Worm (Caenorhabditis elegans): Measurements from ENCODE around the gene F15E6.9.
A peak's percentile ranks its signal among the peaks of the same experiment; 100 is the strongest.
"Not testable (repeated sequence)": the region's sequence is repeated elsewhere in the genome, so short reads cannot be mapped to it uniquely, and the experiment has no call there.

Gene F15E6.9

DNA sequence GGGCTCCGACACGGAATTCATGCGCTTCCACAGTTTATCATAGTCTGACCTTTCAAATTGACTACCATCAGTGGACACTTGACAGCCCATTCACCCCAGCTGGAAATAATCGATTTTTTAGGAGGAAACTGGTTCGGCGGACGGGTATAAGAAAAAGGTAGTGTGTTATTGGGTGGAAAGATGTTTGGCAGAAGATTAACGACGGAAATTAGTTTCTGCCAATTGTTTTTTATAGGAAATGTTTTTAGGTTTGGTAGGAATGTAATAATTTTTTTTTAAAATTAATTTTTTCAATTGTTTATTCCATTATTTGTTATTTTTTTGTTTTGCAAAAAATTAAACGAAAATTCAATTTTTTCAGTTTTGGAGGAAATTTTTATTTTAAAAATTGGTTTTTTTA is at the start of gene F15E6.9:
F15E6.9 (minus strand) TSS at position 101 of the 400 bp plus-strand sequence.
- TF ChIP-seq T22C8.4 (GFP tag; IDR thresholded peaks at IDR 0.05) = no peak
- TF ChIP-seq flt-1 (GFP tag; IDR thresholded peaks at IDR 0.05) = no peak
- TF ChIP-seq ref-1 (GFP tag; conservative IDR thresholded peaks at IDR 0.05) = no peak
- no peak for TF ChIP-seq cog-1 (tag; optimal IDR thresholded peaks at IDR 0.05)
- TF ChIP-seq med-1 (GFP tag; optimal IDR thresholded peaks at IDR 0.05; ENCODE audit: insufficient read depth) = no peak
- TF ChIP-seq ztf-29 (GFP tag; IDR thresholded peaks at IDR 0.05) = no peak
- TF ChIP-seq tab-1 (GFP tag; IDR thresholded peaks at IDR 0.05) = no peak
- TF ChIP-seq ztf-23 (GFP tag; IDR thresholded peaks at IDR 0.05) = no peak
- no peak for TF ChIP-seq klf-2 (GFP tag; conservative IDR thresholded peaks at IDR 0.05)

ce11 chrIV:4348146-4348545 is 49.3 kb upstream of the F15E6.9 start, which contains the start of gene W03B1.5:
TSS of gene W03B1.5 (plus strand) at chrIV:4348446.
- TF ChIP-seq ztf-23 (GFP tag; IDR thresholded peaks at IDR 0.05); ztf-29 (GFP tag; IDR thresholded peaks at IDR 0.05); cog-1 (tag; optimal IDR thresholded peaks at IDR 0.05): not testable (repeated sequence)

DNA sequence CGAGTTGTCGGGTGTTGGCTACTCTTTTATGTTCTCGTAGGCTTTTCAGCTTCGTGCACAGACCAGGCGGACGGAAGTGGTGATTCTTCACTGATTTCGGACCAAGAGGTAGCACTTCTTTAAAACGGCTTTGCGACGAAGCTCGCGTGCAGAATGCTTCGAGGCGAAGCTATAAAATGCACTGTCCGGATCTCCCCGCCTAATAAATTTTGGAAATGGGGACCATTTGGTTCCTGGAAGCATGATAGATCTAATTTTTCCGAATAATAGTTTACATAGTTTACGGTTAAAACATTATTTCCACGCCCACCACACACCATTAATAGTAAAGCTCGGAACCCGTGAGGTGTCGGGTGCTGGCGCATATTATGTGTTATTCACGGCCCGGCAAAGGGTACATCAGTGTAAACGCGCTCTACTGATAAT is 48.7 kb upstream of the F15E6.9 start:
- TF ChIP-seq ref-1 (GFP tag; conservative IDR thresholded peaks at IDR 0.05) (no peak), med-1 (GFP tag; optimal IDR thresholded peaks at IDR 0.05; ENCODE audit: insufficient read depth) (no peak), tab-1 (GFP tag; IDR thresholded peaks at IDR 0.05) (no peak), flt-1 (GFP tag; IDR thresholded peaks at IDR 0.05) (no peak), cog-1 (tag; optimal IDR thresholded peaks at IDR 0.05) (no peak), T22C8.4 (GFP tag; IDR thresholded peaks at IDR 0.05) (no peak), klf-2 (GFP tag; conservative IDR thresholded peaks at IDR 0.05) (no peak), ztf-29 (GFP tag; IDR thresholded peaks at IDR 0.05) (no peak)

DNA sequence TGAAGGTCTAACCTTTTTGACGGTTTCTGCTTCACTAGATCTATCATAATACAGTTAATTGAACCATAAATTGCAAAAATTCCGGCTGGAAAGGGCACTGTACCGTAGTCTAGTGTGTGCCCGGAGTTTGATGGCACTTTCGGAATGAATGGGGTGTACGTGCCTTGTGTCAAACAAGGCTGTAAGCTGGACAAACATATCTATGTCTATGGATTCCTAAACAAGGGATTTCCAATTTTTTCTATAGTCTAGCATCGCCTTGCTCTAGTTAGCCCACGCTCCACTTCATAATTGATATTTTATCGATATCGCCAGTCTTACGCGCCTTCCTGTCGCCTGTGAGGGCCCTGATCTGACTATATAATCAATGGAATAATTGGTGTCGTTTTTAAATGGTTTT is 47.6 kb upstream of the F15E6.9 start, which contains the start of gene oac-52:
oac-52 (minus strand) TSS at position 101 of the 400 bp plus-strand sequence.
- no peak for TF ChIP-seq med-1 (GFP tag; optimal IDR thresholded peaks at IDR 0.05; ENCODE audit: insufficient read depth)
- no peak for TF ChIP-seq klf-2 (GFP tag; conservative IDR thresholded peaks at IDR 0.05)
- no peak for TF ChIP-seq ztf-29 (GFP tag; IDR thresholded peaks at IDR 0.05)
- TF ChIP-seq ref-1 (GFP tag; conservative IDR thresholded peaks at IDR 0.05) = no peak
- TF ChIP-seq flt-1 (GFP tag; IDR thresholded peaks at IDR 0.05) = no peak
- no peak for TF ChIP-seq ztf-23 (GFP tag; IDR thresholded peaks at IDR 0.05)
- no peak for TF ChIP-seq tab-1 (GFP tag; IDR thresholded peaks at IDR 0.05)
- no peak for TF ChIP-seq cog-1 (tag; optimal IDR thresholded peaks at IDR 0.05)
- no peak for TF ChIP-seq T22C8.4 (GFP tag; IDR thresholded peaks at IDR 0.05)

DNA sequence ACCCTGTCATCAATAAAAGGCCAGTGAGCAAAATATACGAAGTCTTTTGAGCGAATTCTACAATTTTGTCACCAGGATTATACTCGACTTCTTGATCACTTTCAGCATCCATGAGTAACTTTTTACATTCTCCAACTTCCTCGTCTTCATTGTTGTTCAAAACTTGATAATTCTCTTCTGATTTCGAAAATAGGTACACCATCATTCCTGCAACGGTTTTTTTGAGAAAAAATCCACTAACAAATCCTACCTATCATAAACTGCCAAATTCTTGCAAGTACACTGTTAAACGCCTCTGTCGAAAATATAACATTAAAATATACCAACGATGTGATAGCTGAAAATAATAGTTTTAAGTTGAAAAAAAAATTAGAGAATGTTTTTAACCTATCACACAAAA is 45.9 kb upstream of the F15E6.9 start:
- TF ChIP-seq ztf-29 (GFP tag; IDR thresholded peaks at IDR 0.05) = no peak
- TF ChIP-seq ref-1 (GFP tag; conservative IDR thresholded peaks at IDR 0.05) = no peak
- TF ChIP-seq med-1 (GFP tag; optimal IDR thresholded peaks at IDR 0.05; ENCODE audit: insufficient read depth) = no peak
- no peak for TF ChIP-seq ztf-23 (GFP tag; IDR thresholded peaks at IDR 0.05)
- TF ChIP-seq klf-2 (GFP tag; conservative IDR thresholded peaks at IDR 0.05) = no peak
- no peak for TF ChIP-seq cog-1 (tag; optimal IDR thresholded peaks at IDR 0.05)
- no peak for TF ChIP-seq T22C8.4 (GFP tag; IDR thresholded peaks at IDR 0.05)
- no peak for TF ChIP-seq flt-1 (GFP tag; IDR thresholded peaks at IDR 0.05)
- TF ChIP-seq tab-1 (GFP tag; IDR thresholded peaks at IDR 0.05) = no peak

DNA sequence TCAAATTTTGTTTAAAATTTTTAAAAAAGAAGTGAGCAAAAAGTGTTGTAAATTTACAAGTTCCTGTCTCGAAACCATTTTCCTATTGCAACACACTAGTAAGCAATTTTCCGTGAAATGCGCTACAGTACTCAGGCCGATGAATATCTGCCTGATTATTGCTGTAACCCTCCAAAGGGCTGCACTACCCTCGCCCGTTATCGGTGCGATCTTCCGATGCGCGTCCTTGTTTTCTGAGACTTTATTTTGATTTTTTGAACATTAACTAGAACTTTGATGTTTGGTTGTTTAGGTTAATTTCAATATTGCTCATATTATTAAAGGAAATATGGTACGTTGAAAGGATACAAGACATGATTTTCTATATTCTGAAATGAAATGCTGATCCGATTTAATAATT is 39.3 kb upstream of the F15E6.9 start:
- no peak for TF ChIP-seq cog-1 (tag; optimal IDR thresholded peaks at IDR 0.05)
- TF ChIP-seq klf-2 (GFP tag; conservative IDR thresholded peaks at IDR 0.05) = no peak
- TF ChIP-seq T22C8.4 (GFP tag; IDR thresholded peaks at IDR 0.05) = no peak
- TF ChIP-seq ztf-29 (GFP tag; IDR thresholded peaks at IDR 0.05) = no peak
- TF ChIP-seq flt-1 (GFP tag; IDR thresholded peaks at IDR 0.05) = no peak
- TF ChIP-seq ref-1 (GFP tag; conservative IDR thresholded peaks at IDR 0.05) = no peak
- TF ChIP-seq ztf-23 (GFP tag; IDR thresholded peaks at IDR 0.05) = no peak
- no peak for TF ChIP-seq med-1 (GFP tag; optimal IDR thresholded peaks at IDR 0.05; ENCODE audit: insufficient read depth)
- no peak for TF ChIP-seq tab-1 (GFP tag; IDR thresholded peaks at IDR 0.05)

DNA sequence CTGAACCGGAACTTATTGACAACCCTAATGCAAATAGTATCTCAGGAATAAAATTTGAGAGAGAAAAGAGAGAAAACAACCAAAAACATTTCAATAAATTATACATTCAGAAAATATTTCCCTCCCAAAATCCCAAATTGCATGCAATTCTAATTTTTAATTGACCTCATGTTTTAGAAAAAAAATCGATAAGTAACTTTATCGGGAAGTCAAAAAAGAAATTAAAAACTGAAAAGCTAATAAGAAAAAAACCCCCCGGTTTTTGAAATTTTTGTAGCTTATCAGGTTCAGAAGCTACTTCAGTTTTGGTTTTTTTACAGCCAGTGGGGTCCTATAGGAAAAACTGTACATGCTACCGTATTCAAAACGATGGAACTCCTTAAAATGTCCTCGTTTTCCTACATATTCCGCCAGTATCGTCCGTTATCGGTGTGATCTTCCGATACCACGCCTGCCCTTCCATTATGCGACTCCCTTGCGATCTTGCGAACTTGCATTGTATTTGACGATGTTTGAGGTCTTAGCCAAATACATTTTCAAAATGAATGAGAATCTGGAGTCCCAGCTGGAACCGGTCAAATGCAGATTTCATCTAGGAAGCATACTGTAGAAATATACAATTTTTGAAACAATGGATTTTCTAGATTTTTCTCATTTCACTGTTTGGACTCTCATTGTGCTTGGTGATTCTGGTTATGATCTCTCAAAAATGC is 37.4 kb upstream of the F15E6.9 start, which contains the start of the genes W03B1.3 and oac-51:
W03B1.3 (minus strand) TSS at position 101 of the 713 bp plus-strand sequence.
oac-51 (plus strand) TSS at position 663 of the 713 bp plus-strand sequence.
- TF ChIP-seq ztf-23 (GFP tag; IDR thresholded peaks at IDR 0.05) = no peak
- TF ChIP-seq cog-1 (tag; optimal IDR thresholded peaks at IDR 0.05) = no peak
- TF ChIP-seq T22C8.4 (GFP tag; IDR thresholded peaks at IDR 0.05) = no peak
- no peak for TF ChIP-seq ref-1 (GFP tag; conservative IDR thresholded peaks at IDR 0.05)
- TF ChIP-seq tab-1 (GFP tag; IDR thresholded peaks at IDR 0.05) = no peak
- TF ChIP-seq flt-1 (GFP tag; IDR thresholded peaks at IDR 0.05) = no peak
- TF ChIP-seq med-1 (GFP tag; optimal IDR thresholded peaks at IDR 0.05; ENCODE audit: insufficient read depth) = no peak
- no peak for TF ChIP-seq klf-2 (GFP tag; conservative IDR thresholded peaks at IDR 0.05)
- TF ChIP-seq ztf-29 (GFP tag; IDR thresholded peaks at IDR 0.05) = no peak

DNA sequence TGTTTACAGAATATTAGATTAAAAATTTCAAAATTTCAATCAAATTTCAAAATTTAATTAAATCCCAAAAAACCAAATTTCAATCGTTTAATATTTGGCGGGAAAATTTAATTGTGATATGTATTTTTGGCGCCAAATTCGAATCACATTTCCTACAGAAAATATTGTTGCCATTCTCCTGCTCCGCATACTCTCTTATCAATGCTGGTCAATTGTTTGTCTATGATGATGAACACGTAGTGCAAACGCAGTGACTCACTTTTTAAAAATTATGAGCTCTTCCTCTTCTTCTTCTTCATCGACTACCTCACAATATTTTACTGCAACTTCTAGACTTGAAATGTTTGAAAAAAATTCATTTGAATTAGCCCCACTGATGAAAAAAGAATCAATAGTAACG is 27.6 kb upstream of the F15E6.9 start, which contains the start of gene trpl-2:
trpl-2 (plus strand) TSS at position 210 of the 400 bp plus-strand sequence.
- no peak for TF ChIP-seq ztf-29 (GFP tag; IDR thresholded peaks at IDR 0.05)
- no peak for TF ChIP-seq cog-1 (tag; optimal IDR thresholded peaks at IDR 0.05)
- no peak for TF ChIP-seq T22C8.4 (GFP tag; IDR thresholded peaks at IDR 0.05)
- TF ChIP-seq flt-1 (GFP tag; IDR thresholded peaks at IDR 0.05) = no peak
- TF ChIP-seq med-1 (GFP tag; optimal IDR thresholded peaks at IDR 0.05; ENCODE audit: insufficient read depth) = no peak
- TF ChIP-seq tab-1 (GFP tag; IDR thresholded peaks at IDR 0.05) = no peak
- TF ChIP-seq ref-1 (GFP tag; conservative IDR thresholded peaks at IDR 0.05) = no peak
- TF ChIP-seq ztf-23 (GFP tag; IDR thresholded peaks at IDR 0.05) = no peak
- TF ChIP-seq klf-2 (GFP tag; conservative IDR thresholded peaks at IDR 0.05) = no peak

ce11 chrIV:4319473-4319872 is 20.6 kb upstream of the F15E6.9 start:
- TF ChIP-seq flt-1 (GFP tag; IDR thresholded peaks at IDR 0.05) (no peak), klf-2 (GFP tag; conservative IDR thresholded peaks at IDR 0.05) (no peak), cog-1 (tag; optimal IDR thresholded peaks at IDR 0.05) (no peak), T22C8.4 (GFP tag; IDR thresholded peaks at IDR 0.05) (peak; percentile 93), med-1 (GFP tag; optimal IDR thresholded peaks at IDR 0.05; ENCODE audit: insufficient read depth) (no peak), ztf-23 (GFP tag; IDR thresholded peaks at IDR 0.05) (no peak)
